Fruit fly (Drosophila melanogaster) whole organism, prepupa: Measurements from ENCODE around the gene mxc.

Experiments
- CG11294 ChIP-seq: fragments of 200-800 bp; sonication (Bioruptor generic); IDR thresholded peaks from 2 replicates; pipeline ENCODE4 v1.3.6; 2022; ENCODE audit warnings: missing biosample characterization, missing genetic modification characterization
- CG11762 ChIP-seq: fragments of 200-800 bp; sonication (Bioruptor generic); optimal IDR thresholded peaks from 3 replicates; lab custom pipeline; 2016; ENCODE audit warnings: missing biosample characterization, missing genetic modification characterization; ENCODE audit not compliant: insufficient read depth
- CG11902 ChIP-seq: fragments of 200-800 bp; sonication (Bioruptor generic); optimal IDR thresholded peaks from 3 replicates; lab custom pipeline; 2016; ENCODE audit warnings: missing biosample characterization, missing genetic modification characterization
- CG15336 ChIP-seq: fragments of 200-800 bp; sonication (Bioruptor generic); IDR thresholded peaks from 2 replicates; pipeline ENCODE4 v1.3.6; 2022; ENCODE audit warnings: missing biosample characterization, missing genetic modification characterization
- CG3032 ChIP-seq: fragments of 200-800 bp; optimal IDR thresholded peaks from 2 replicates; lab custom pipeline; 2019; ENCODE audit warnings: missing biosample characterization, mild to moderate bottlenecking, missing genetic modification characterization, moderate library complexity
- CG31627 ChIP-seq: fragments of 200-800 bp; sonication (Bioruptor generic); optimal IDR thresholded peaks from 3 replicates; lab custom pipeline; 2016; ENCODE audit warnings: missing biosample characterization, missing genetic modification characterization
- CG32006 ChIP-seq: fragments of 200-800 bp; sonication (Bioruptor generic); optimal IDR thresholded peaks from 3 replicates; lab custom pipeline; 2017; ENCODE audit warnings: missing biosample characterization, mild to moderate bottlenecking, missing genetic modification characterization
- CG34406 ChIP-seq: fragments of 200-800 bp; sonication (Bioruptor generic); optimal IDR thresholded peaks from 3 replicates; lab custom pipeline; 2016; ENCODE audit warnings: missing biosample characterization, missing genetic modification characterization
- CG3919 ChIP-seq: fragments of 200-800 bp; sonication (Bioruptor generic); optimal IDR thresholded peaks from 3 replicates; lab custom pipeline; 2016; ENCODE audit warnings: missing biosample characterization, missing genetic modification characterization
- CG4318 ChIP-seq: fragments of 200-800 bp; sonication (Bioruptor generic); optimal IDR thresholded peaks from 3 replicates; lab custom pipeline; 2017; ENCODE audit warnings: missing biosample characterization, mild to moderate bottlenecking, missing genetic modification characterization
- CG6163 ChIP-seq: fragments of 200-800 bp; sonication (Bioruptor generic); IDR thresholded peaks from 3 replicates; pipeline ENCODE4 v1.3.6; 2022; ENCODE audit warnings: missing biosample characterization, missing genetic modification characterization
- CG6276 ChIP-seq: fragments of 200-800 bp; sonication (Bioruptor generic); optimal IDR thresholded peaks from 2 replicates; lab custom pipeline; 2017; ENCODE audit warnings: missing biosample characterization, mild to moderate bottlenecking, missing genetic modification characterization
- CG6792 ChIP-seq: fragments of 200-800 bp; sonication (Bioruptor generic); optimal IDR thresholded peaks from 3 replicates; lab custom pipeline; 2016; ENCODE audit warnings: missing biosample characterization, missing genetic modification characterization
- CG6854 ChIP-seq: fragments of 200-800 bp; sonication (Bioruptor generic); optimal IDR thresholded peaks from 2 replicates; lab custom pipeline; 2017; ENCODE audit warnings: missing biosample characterization, mild to moderate bottlenecking, missing genetic modification characterization
- CG7368 ChIP-seq: fragments of 200-800 bp; sonication (Bioruptor generic); optimal IDR thresholded peaks from 3 replicates; lab custom pipeline; 2016; ENCODE audit warnings: missing biosample characterization, missing genetic modification characterization
- CG8119 ChIP-seq: fragments of 200-800 bp; sonication (Bioruptor generic); IDR thresholded peaks from 3 replicates; pipeline ENCODE4 v1.3.6; 2022; ENCODE audit warnings: missing biosample characterization, missing genetic modification characterization
- CG8632 ChIP-seq: fragments of 200-800 bp; sonication (Bioruptor generic); optimal IDR thresholded peaks from 3 replicates; lab custom pipeline; 2016; ENCODE audit warnings: missing biosample characterization, missing genetic modification characterization
- CG9139 ChIP-seq: fragments of 200-800 bp; sonication (Bioruptor generic); optimal IDR thresholded peaks from 3 replicates; lab custom pipeline; 2017; ENCODE audit warnings: missing biosample characterization, mild to moderate bottlenecking, missing genetic modification characterization
- Eip75B ChIP-seq: fragments of 200-800 bp; sonication (Bioruptor generic); optimal IDR thresholded peaks from 3 replicates; lab custom pipeline; 2016; ENCODE audit warnings: missing biosample characterization, missing genetic modification characterization
- Eip93F ChIP-seq: fragments of 200-800 bp; sonication (Bioruptor generic); optimal IDR thresholded peaks from 2 replicates; lab custom pipeline; 2016; ENCODE audit warnings: missing biosample characterization, mild to moderate bottlenecking, missing genetic modification characterization
- Ets21C ChIP-seq: fragments of 200-800 bp; sonication (Bioruptor generic); optimal IDR thresholded peaks from 3 replicates; lab custom pipeline; 2016; ENCODE audit warnings: missing biosample characterization, missing genetic modification characterization
- Ets96B ChIP-seq: fragments of 200-800 bp; optimal IDR thresholded peaks from 2 replicates; lab custom pipeline; 2019; ENCODE audit warnings: missing biosample characterization, mild to moderate bottlenecking, missing genetic modification characterization, moderate library complexity
- Gug ChIP-seq: fragments of 200-800 bp; sonication (Bioruptor generic); IDR thresholded peaks from 2 replicates; pipeline ENCODE4 v1.3.6; 2022; ENCODE audit warnings: missing biosample characterization, missing genetic modification characterization
- Hr38 ChIP-seq: sonication (Bioruptor generic); optimal IDR thresholded peaks from 2 replicates; lab custom pipeline; 2016; ENCODE audit warnings: missing biosample characterization, missing genetic modification characterization
- Hr39 ChIP-seq: fragments of 200-800 bp; sonication (Bioruptor generic); optimal IDR thresholded peaks from 2 replicates; lab custom pipeline; 2016; ENCODE audit warnings: missing biosample characterization, missing genetic modification characterization
- Hr4 ChIP-seq: fragments of 200-800 bp; sonication (Bioruptor generic); optimal IDR thresholded peaks from 3 replicates; lab custom pipeline; 2016; ENCODE audit warnings: missing biosample characterization, missing genetic modification characterization
- Met ChIP-seq: fragments of 200-800 bp; sonication (Bioruptor generic); optimal IDR thresholded peaks from 3 replicates; lab custom pipeline; 2016; ENCODE audit warnings: missing biosample characterization, missing genetic modification characterization
- OdsH ChIP-seq: fragments of 200-800 bp; sonication (Bioruptor generic); optimal IDR thresholded peaks from 3 replicates; lab custom pipeline; 2016; ENCODE audit warnings: missing biosample characterization, missing genetic modification characterization
- Smox ChIP-seq: fragments of 200-800 bp; sonication (Bioruptor generic); optimal IDR thresholded peaks from 3 replicates; lab custom pipeline; 2016; ENCODE audit warnings: missing biosample characterization, missing genetic modification characterization
- Sox102F ChIP-seq: fragments of 200-800 bp; sonication (Bioruptor generic); optimal IDR thresholded peaks from 2 replicates; lab custom pipeline; 2016; ENCODE audit warnings: missing biosample characterization, mild to moderate bottlenecking, missing genetic modification characterization
- Sox14 ChIP-seq: fragments of 200-800 bp; sonication (Bioruptor generic); optimal IDR thresholded peaks from 3 replicates; lab custom pipeline; 2016; ENCODE audit warnings: missing biosample characterization, missing genetic modification characterization
- Sox15 ChIP-seq: fragments of 200-800 bp; sonication (Bioruptor generic); optimal IDR thresholded peaks from 3 replicates; lab custom pipeline; 2016; ENCODE audit warnings: missing biosample characterization, missing genetic modification characterization
- achi ChIP-seq: fragments of 200-800 bp; sonication (Bioruptor generic); optimal IDR thresholded peaks from 3 replicates; lab custom pipeline; 2016; ENCODE audit warnings: missing biosample characterization, missing genetic modification characterization
- acj6 ChIP-seq: fragments of 200-800 bp; sonication (Bioruptor generic); optimal IDR thresholded peaks from 3 replicates; lab custom pipeline; 2016; ENCODE audit warnings: missing biosample characterization, missing genetic modification characterization
- cyc ChIP-seq: fragments of 200-800 bp; sonication (Bioruptor generic); optimal IDR thresholded peaks from 3 replicates; lab custom pipeline; 2016; ENCODE audit warnings: missing biosample characterization, missing genetic modification characterization
- dsx ChIP-seq: fragments of 200-800 bp; optimal IDR thresholded peaks from 3 replicates; lab custom pipeline; 2019; ENCODE audit warnings: missing biosample characterization, mild to moderate bottlenecking, missing genetic modification characterization, moderate library complexity; ENCODE audit not compliant: poor library complexity, severe bottlenecking
- fd59A ChIP-seq: fragments of 200-800 bp; sonication (Bioruptor generic); optimal IDR thresholded peaks from 2 replicates; lab custom pipeline; 2017; ENCODE audit warnings: missing biosample characterization, mild to moderate bottlenecking, missing genetic modification characterization, missing genetic modification reagents
- fd85E ChIP-seq: fragments of 200-800 bp; sonication (Bioruptor generic); optimal IDR thresholded peaks from 3 replicates; lab custom pipeline; 2016; ENCODE audit warnings: missing biosample characterization, missing genetic modification characterization
- fkh ChIP-seq: fragments of 200-800 bp; sonication (Bioruptor generic); optimal IDR thresholded peaks from 3 replicates; lab custom pipeline; 2017; ENCODE audit warnings: missing biosample characterization, mild to moderate bottlenecking, missing genetic modification characterization, moderate library complexity
- lz ChIP-seq: fragments of 200-800 bp; sonication (Bioruptor generic); optimal IDR thresholded peaks from 3 replicates; lab custom pipeline; 2016; ENCODE audit warnings: missing biosample characterization, missing genetic modification characterization
- pdm3 ChIP-seq: fragments of 200-800 bp; sonication (Bioruptor generic); optimal IDR thresholded peaks from 3 replicates; lab custom pipeline; 2016; ENCODE audit warnings: missing biosample characterization, missing genetic modification characterization
- salr ChIP-seq, 2 experiments: fragments of 200-800 bp; sonication (Bioruptor generic); optimal IDR thresholded peaks; 3 replicates each; lab custom pipeline; 2016 to 2018; ENCODE audit warnings: missing biosample characterization in 2 of 2, missing genetic modification characterization in 2 of 2, mild to moderate bottlenecking in 1 of 2
- ss ChIP-seq, 2 experiments: fragments of 200-800 bp; sonication (Bioruptor generic); optimal IDR thresholded peaks; 2 replicates in 1 of 2; 3 replicates in 1 of 2; lab custom pipeline; 2017 to 2018; ENCODE audit warnings: mild to moderate bottlenecking in 2 of 2, missing biosample characterization in 2 of 2, missing genetic modification characterization in 2 of 2, moderate library complexity in 1 of 2
- svp ChIP-seq: fragments of 200-800 bp; sonication (Bioruptor generic); peaks from one replicate; lab custom pipeline; 2016; ENCODE audit warnings: missing biosample characterization, missing genetic modification characterization
- topi ChIP-seq: fragments of 200-800 bp; sonication (Bioruptor generic); optimal IDR thresholded peaks from 3 replicates; lab custom pipeline; 2016; ENCODE audit warnings: missing biosample characterization, missing genetic modification characterization
- vri ChIP-seq: fragments of 200-800 bp; sonication (Bioruptor generic); optimal IDR thresholded peaks from 3 replicates; lab custom pipeline; 2016; ENCODE audit warnings: missing biosample characterization, mild to moderate bottlenecking, missing genetic modification characterization

mxc gene

DNA sequence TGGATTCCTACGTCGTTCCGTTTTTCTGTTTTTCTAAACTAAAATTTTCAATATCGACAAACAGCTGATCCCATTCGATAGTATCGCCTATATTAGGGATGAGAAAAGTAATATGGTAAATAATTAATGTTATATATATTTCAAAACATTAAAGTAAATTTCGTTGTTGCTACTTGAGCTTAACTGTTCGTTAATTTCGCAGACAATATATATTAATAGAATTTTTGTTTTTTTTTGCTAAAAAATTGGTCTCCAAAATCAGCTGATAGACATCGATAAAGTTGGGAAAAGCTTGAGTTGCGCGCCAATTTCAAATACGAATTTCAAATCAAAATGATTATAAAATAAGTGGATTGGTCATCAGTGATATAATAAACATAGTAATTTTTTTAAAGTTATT, 46.9 kb downstream of the mxc start, which contains the start of gene CG12118 (continued):
- TF ChIP-seq Sox15 (peak; percentile 19), achi (GFP tag; lab: Kevin White, UChicago) (peak; percentile 75), CG4318 (GFP tag; lab: Kevin White, UChicago) (no peak), CG7368 (GFP tag; lab: Kevin White, UChicago) (peak; percentile 45), Gug (GFP tag; lab: Robert Waterston, UW) (peak; percentile 75), CG32006 (GFP tag; lab: Kevin White, UChicago) (peak; percentile 62), CG3032 (peak; percentile 61), Eip75B (GFP tag; lab: Kevin White, UChicago) (peak; percentile 53), Hr38 (GFP tag; lab: Kevin White, UChicago) (no peak), CG3919 (peak; percentile 71), CG34406 (peak; percentile 69), lz (GFP tag; lab: Kevin White, UChicago) (peak; percentile 71), Hr4 (peak; percentile 65), ss (GFP tag; optimal IDR thresholded peaks at IDR 0.05; lab: Kevin White, UChicago) (no peak), salr (GFP tag; optimal IDR thresholded peaks at IDR 0.05; lab: Kevin White, UChicago) (peak in 1 of 2 experiments; percentile 31), CG11902 (GFP tag; lab: Kevin White, UChicago) (peak; percentile 42), svp (GFP tag; lab: Kevin White, UChicago) (no peak), fd59A (GFP tag; lab: Kevin White, UChicago) (no peak), CG9139 (GFP tag; lab: Kevin White, UChicago) (no peak), CG8119 (GFP tag; lab: Robert Waterston, UW) (peak; percentile 67), fkh (GFP tag; lab: Kevin White, UChicago) (peak; percentile 50), topi (GFP tag; lab: Kevin White, UChicago) (peak; percentile 69), vri (GFP tag; lab: Kevin White, UChicago) (peak; percentile 45), Smox (peak; percentile 70), Sox102F (GFP tag; lab: Kevin White, UChicago) (peak; percentile 74)
- TF ChIP-seq, all 60 proteins: peak for 43

DNA sequence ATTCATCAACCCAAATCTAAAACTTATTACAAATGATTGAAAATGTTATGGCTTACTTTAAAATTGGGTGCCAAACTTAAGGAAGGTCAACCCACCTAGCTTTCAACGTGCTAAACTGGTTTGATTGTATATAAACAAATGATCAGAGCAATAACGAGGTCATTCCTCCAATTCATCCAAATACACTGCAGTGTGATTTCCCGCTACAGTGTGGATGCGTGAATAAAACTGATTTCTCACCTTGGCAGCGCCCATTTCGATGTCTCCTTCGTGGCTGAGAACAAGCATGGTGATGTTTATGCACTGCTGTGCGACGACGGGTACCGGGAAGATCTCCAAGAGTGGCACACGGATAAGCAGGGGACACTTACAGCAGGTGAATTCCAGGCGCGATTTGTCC, 48.0 kb downstream of the mxc start:
- TF ChIP-seq Sox102F (GFP tag; lab: Kevin White, UChicago) = no peak
- TF ChIP-seq, all 60 proteins: peak for 0

DNA sequence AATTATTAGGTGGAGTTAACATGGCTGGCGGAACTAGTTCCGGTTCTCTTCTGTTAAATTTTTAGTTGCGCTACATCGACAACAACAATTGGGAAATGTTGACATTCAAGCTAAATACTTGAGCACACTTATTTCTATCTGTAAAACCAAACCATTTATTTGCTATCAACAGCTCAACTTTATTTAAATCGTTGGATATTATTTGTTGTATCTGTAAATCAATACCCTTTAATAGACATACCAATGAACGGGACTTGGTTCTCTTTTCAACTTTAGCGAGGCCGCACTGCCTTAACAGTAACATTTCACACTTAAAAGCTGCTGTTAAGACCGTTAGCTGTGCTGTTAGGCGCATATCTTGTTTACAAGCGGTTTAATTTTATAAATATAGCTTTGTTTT, 49.7 kb downstream of the mxc start, which contains the start of gene CG12106:
CG12106 (plus strand) TSS at position 295 of the 400 bp plus-strand sequence.
- TF ChIP-seq pdm3 (GFP tag; lab: Kevin White, UChicago) = peak; percentile 62
- TF ChIP-seq Ets96B = no peak
- peak; percentile 45 for TF ChIP-seq Sox14
- no peak for TF ChIP-seq svp (GFP tag; lab: Kevin White, UChicago)
- no peak for TF ChIP-seq fd85E (GFP tag; lab: Kevin White, UChicago)
- no peak for TF ChIP-seq CG6276 (GFP tag; lab: Kevin White, UChicago)
- peak; percentile 65 for TF ChIP-seq CG31627 (GFP tag; lab: Kevin White, UChicago)
- peak; percentile 47 for TF ChIP-seq Ets21C
- no peak for TF ChIP-seq Eip93F (GFP tag; lab: Kevin White, UChicago)
- no peak for TF ChIP-seq Hr38 (GFP tag; lab: Kevin White, UChicago)
- 0 out of 2 replicates have a peak, but pooled peaks have one; percentile 40 for TF ChIP-seq CG11294 (GFP tag; lab: Robert Waterston, UW)
- TF ChIP-seq Met (GFP tag; lab: Kevin White, UChicago) = peak; percentile 52
- TF ChIP-seq acj6 (GFP tag; lab: Kevin White, UChicago) = peak; percentile 47
- TF ChIP-seq CG32006 (GFP tag; lab: Kevin White, UChicago) = no peak
- TF ChIP-seq CG15336 (GFP tag; lab: Robert Waterston, UW) = peak; percentile 52
- TF ChIP-seq fkh (GFP tag; lab: Kevin White, UChicago) = peak; percentile 72
- peak; percentile 56 for TF ChIP-seq CG3032
- TF ChIP-seq cyc = peak; percentile 65
- TF ChIP-seq Hr39 (GFP tag; lab: Kevin White, UChicago) = peak; percentile 64
- TF ChIP-seq Eip75B (GFP tag; lab: Kevin White, UChicago) = peak; percentile 42
- peak; percentile 60 for TF ChIP-seq Hr4
- no peak for TF ChIP-seq CG7368 (GFP tag; lab: Kevin White, UChicago)
- TF ChIP-seq OdsH = peak; percentile 60
- TF ChIP-seq CG11762 (GFP tag; lab: Kevin White, UChicago) = peak; percentile 21
- no peak for TF ChIP-seq CG6163 (GFP tag; lab: Robert Waterston, UW)
- no peak for TF ChIP-seq CG8632 (GFP tag; lab: Kevin White, UChicago)
- TF ChIP-seq ss (GFP tag; optimal IDR thresholded peaks at IDR 0.05; lab: Kevin White, UChicago) = no peak
- no peak for TF ChIP-seq dsx
- TF ChIP-seq lz (GFP tag; lab: Kevin White, UChicago) = peak; percentile 63
- TF ChIP-seq topi (GFP tag; lab: Kevin White, UChicago) = peak; percentile 60
- peak; percentile 38 for TF ChIP-seq CG6792 (GFP tag; lab: Kevin White, UChicago)
- no peak for TF ChIP-seq CG6854 (GFP tag; lab: Kevin White, UChicago)
- no peak for TF ChIP-seq CG34406
- TF ChIP-seq CG9139 (GFP tag; lab: Kevin White, UChicago) = no peak
- TF ChIP-seq Gug (GFP tag; lab: Robert Waterston, UW) = peak; percentile 56
